Worm (Caenorhabditis elegans) whole organism, early embryonic: ENCODE results near the gene ada-2.

Experiments used
- B0310.2 ChIP-seq: sonication (generic microtip); optimal IDR thresholded peaks from 2 replicates; lab custom pipeline; 2016; ENCODE audit warnings: mild to moderate bottlenecking, missing genetic modification characterization, missing compliant biosample characterization
- F13C5.2 ChIP-seq: sonication (generic microtip); optimal IDR thresholded peaks from 2 replicates; lab custom pipeline; 2017; ENCODE audit warnings: mild to moderate bottlenecking, missing genetic modification characterization, inconsistent platforms, missing compliant biosample characterization
- aly-1 ChIP-seq: sonication (generic microtip); optimal IDR thresholded peaks from 2 replicates; lab custom pipeline; 2016; ENCODE audit warnings: missing genetic modification characterization, missing compliant biosample characterization
- ama-1 ChIP-seq: fragments of 150-350 bp; optimal IDR thresholded peaks from 2 replicates; lab custom pipeline; 2014
- ceh-13 ChIP-seq: fragments of 200-800 bp; sonication (Bioruptor generic); optimal IDR thresholded peaks from 2 replicates; lab custom pipeline; 2018; ENCODE audit warnings: mild to moderate bottlenecking, missing genetic modification characterization, missing compliant biosample characterization
- ceh-36 ChIP-seq: sonication (generic microtip); optimal IDR thresholded peaks from 2 replicates; lab custom pipeline; 2016; ENCODE audit warnings: missing genetic modification characterization, inconsistent platforms, missing compliant biosample characterization
- ets-7 ChIP-seq: sonication (generic microtip); optimal IDR thresholded peaks from 2 replicates; lab custom pipeline; 2016; ENCODE audit warnings: missing genotype, missing genetic modification characterization, missing compliant biosample characterization
- flt-1 ChIP-seq: fragments of 200-800 bp; sonication (Bioruptor generic); IDR thresholded peaks from 2 replicates; pipeline ENCODE4 v1.3.6; 2022; ENCODE audit warnings: missing genetic modification characterization, missing compliant biosample characterization
- hmbx-1 ChIP-seq: sonication (generic microtip); optimal IDR thresholded peaks from 2 replicates; lab custom pipeline; 2016; ENCODE audit warnings: mild to moderate bottlenecking, missing genetic modification characterization, missing compliant biosample characterization
- hmg-4 ChIP-seq: fragments of 200-800 bp; sonication (Bioruptor generic); optimal IDR thresholded peaks from 2 replicates; lab custom pipeline; 2018; ENCODE audit warnings: mild to moderate bottlenecking, missing genetic modification characterization, missing compliant biosample characterization
- hnd-1 ChIP-seq: sonication (generic microtip); optimal IDR thresholded peaks from 2 replicates; lab custom pipeline; 2016; ENCODE audit warnings: missing genetic modification characterization, missing compliant biosample characterization
- pes-1 ChIP-seq: fragments of 200-800 bp; sonication (Bioruptor generic); IDR thresholded peaks from 2 replicates; pipeline ENCODE4 v1.3.6; 2022; ENCODE audit warnings: missing genetic modification reagents, missing genetic modification characterization, missing compliant biosample characterization
- scrt-1 ChIP-seq: fragments of 200-800 bp; sonication (Bioruptor generic); IDR thresholded peaks from 2 replicates; pipeline ENCODE4 v1.3.6; 2022; ENCODE audit warnings: missing genetic modification characterization, missing compliant biosample characterization
- sea-1 ChIP-seq: fragments of 200-800 bp; sonication (Bioruptor generic); conservative IDR thresholded peaks from 2 replicates; pipeline ENCODE4 v1.3.6; 2022; ENCODE audit warnings: missing genetic modification characterization, missing compliant biosample characterization
- tbx-11 ChIP-seq: fragments of 200-800 bp; sonication (Bioruptor generic); IDR thresholded peaks from 2 replicates; pipeline ENCODE4 v1.3.6; 2022; ENCODE audit warnings: missing genetic modification characterization, missing compliant biosample characterization
- tbx-37 ChIP-seq: fragments of 200-800 bp; sonication (Bioruptor generic); conservative IDR thresholded peaks from 2 replicates; pipeline ENCODE4 v1.3.6; 2022; ENCODE audit warnings: missing genetic modification reagents, missing genetic modification characterization, missing compliant biosample characterization
- tra-4 ChIP-seq: sonication (generic microtip); optimal IDR thresholded peaks from 2 replicates; lab custom pipeline; 2017; ENCODE audit warnings: missing genetic modification characterization, missing compliant biosample characterization

The ada-2 gene

ce11 chrII:7239705-7240104, 12.4 kb upstream of the ada-2 start:
- no peak for TF ChIP-seq scrt-1 (GFP tag; lab: Robert Waterston, UW)
- TF ChIP-seq sea-1 (GFP tag; lab: Robert Waterston, UW) = no peak

DNA sequence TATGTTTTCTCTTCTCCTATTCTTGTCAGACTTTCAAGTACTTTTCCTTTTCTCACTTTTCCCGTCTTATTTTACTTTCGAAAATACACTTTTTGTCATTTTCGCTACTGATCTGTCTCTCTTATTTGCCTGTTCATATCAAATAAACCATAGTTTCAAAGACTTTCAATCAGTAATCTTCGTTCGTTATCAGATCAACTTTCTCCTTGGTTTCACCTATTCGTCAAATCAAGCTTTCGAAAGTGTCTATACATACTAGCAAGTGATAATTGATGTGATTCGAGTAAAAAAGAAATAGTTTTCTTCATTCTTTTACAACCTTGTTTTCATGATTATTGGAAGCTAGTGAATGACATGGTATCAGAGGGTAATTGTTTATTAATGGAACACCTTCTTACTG, 9.3 kb upstream of the ada-2 start:
- TF ChIP-seq tra-4 (tag; lab: Kevin White, UChicago) = no peak
- no peak for TF ChIP-seq pes-1 (GFP tag; lab: Robert Waterston, UW)
- TF ChIP-seq ceh-13 (GFP tag; lab: Kevin White, UChicago) = no peak
- TF ChIP-seq tbx-37 (GFP tag; lab: Robert Waterston, UW) = no peak
- no peak for TF ChIP-seq ceh-36 (tag; lab: Kevin White, UChicago)
- TF ChIP-seq hmbx-1 (tag; lab: Kevin White, UChicago) = no peak
- TF ChIP-seq hnd-1 = no peak
- no peak for TF ChIP-seq ets-7 (tag; lab: Kevin White, UChicago)
- no peak for TF ChIP-seq hmg-4
- no peak for TF ChIP-seq ama-1 (lab: Kevin White, UChicago)
- no peak for TF ChIP-seq scrt-1 (GFP tag; lab: Robert Waterston, UW)
- no peak for TF ChIP-seq aly-1 (tag; lab: Kevin White, UChicago)
- TF ChIP-seq sea-1 (GFP tag; lab: Robert Waterston, UW) = no peak
- no peak for TF ChIP-seq tbx-11 (GFP tag; lab: Robert Waterston, UW)
- no peak for TF ChIP-seq flt-1
- TF ChIP-seq F13C5.2 (tag; lab: Kevin White, UChicago) = no peak
- TF ChIP-seq B0310.2 (tag; lab: Kevin White, UChicago) = no peak

DNA sequence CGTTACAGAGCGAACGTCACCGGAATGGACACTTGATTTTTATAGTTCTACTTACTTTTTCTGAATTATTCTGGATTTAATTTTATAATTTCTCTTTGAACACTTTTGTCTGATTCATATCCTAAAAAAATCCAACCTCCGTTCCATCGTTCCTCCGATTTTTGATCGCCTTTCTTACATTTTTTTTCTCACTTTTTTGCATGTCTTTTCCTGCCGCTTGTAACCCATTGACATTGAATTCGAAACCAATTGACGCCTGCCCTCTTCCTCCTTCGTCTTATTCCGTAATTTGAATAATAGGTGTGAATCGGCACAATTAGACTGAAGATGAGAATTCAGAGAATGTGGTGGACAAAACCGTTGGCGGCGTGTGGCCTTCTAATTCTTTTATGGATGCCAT, 6.5 kb upstream of the ada-2 start, which contains the start of gene skpo-3:
TSS of gene skpo-3 (plus strand) at position 301 of the 400 bp plus-strand sequence.
- no peak for TF ChIP-seq ets-7 (tag; lab: Kevin White, UChicago)
- no peak for TF ChIP-seq B0310.2 (tag; lab: Kevin White, UChicago)
- TF ChIP-seq scrt-1 (GFP tag; lab: Robert Waterston, UW) = no peak
- no peak for TF ChIP-seq ceh-36 (tag; lab: Kevin White, UChicago)
- TF ChIP-seq F13C5.2 (tag; lab: Kevin White, UChicago) = no peak
- no peak for TF ChIP-seq ceh-13 (GFP tag; lab: Kevin White, UChicago)
- TF ChIP-seq hnd-1 = no peak

DNA sequence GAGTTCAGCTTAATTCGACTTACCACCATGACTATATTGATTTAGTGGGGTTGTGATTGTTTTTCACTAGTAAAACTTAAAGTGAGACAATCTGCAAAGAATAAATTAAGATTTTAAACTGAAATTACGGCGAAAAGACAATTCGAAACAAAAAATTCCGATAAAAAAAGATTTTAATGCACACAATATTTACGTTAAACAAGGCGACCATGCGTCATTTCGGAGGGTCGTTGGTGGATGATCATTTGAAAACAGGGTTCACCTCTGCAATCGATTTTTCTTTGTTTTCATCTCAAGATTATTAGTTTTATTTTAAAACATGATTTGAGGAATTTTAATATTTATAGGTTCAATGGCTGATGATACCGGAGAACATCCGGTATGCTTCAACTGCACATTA, 1.0 kb downstream of the ada-2 start, which contains the start of gene lsm-4:
TSS of gene lsm-4 (minus strand) at position 91 of the 400 bp plus-strand sequence.
- TF ChIP-seq hnd-1 (no peak), aly-1 (tag; lab: Kevin White, UChicago) (no peak), pes-1 (GFP tag; lab: Robert Waterston, UW) (no peak), ceh-36 (tag; lab: Kevin White, UChicago) (no peak), tbx-11 (GFP tag; lab: Robert Waterston, UW) (no peak), hmbx-1 (tag; lab: Kevin White, UChicago) (no peak), F13C5.2 (tag; lab: Kevin White, UChicago) (no peak), flt-1 (no peak), tra-4 (tag; lab: Kevin White, UChicago) (no peak), scrt-1 (GFP tag; lab: Robert Waterston, UW) (no peak), ets-7 (tag; lab: Kevin White, UChicago) (no peak), ceh-13 (GFP tag; lab: Kevin White, UChicago) (no peak), ama-1 (lab: Kevin White, UChicago) (no peak), tbx-37 (GFP tag; lab: Robert Waterston, UW) (no peak), hmg-4 (no peak), B0310.2 (tag; lab: Kevin White, UChicago) (no peak), sea-1 (GFP tag; lab: Robert Waterston, UW) (no peak)

DNA sequence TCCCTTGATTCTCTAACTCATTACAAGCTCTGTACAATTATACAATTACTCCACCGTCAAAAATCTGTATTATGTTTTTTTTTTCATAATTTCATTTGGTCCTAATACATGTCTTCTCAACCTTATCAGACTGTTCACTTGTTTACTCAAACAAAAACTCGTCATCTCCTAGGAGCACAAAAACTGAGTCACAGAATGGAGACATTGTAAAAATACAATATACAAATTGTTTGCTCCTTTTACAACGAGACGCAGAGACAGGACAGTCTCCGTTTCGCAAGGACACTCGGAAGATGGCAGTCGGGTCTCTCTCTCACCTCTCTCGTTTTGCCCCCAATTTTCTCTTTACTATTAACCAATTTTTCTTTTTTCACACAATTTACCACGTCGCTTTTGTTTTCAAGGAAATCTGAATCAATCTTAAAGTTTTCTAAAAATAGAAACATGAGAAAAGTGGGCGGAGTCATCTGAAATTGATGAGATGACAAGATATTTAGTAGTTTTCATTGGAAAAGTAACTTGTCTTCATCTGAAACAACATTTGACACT, 3.6 kb downstream of the ada-2 start, which contains the start of gene F32A5.8:
TSS of gene F32A5.8 (plus strand) at position 499 of the 549 bp plus-strand sequence.
- no peak for TF ChIP-seq tbx-11 (GFP tag; lab: Robert Waterston, UW)
- no peak for TF ChIP-seq ceh-36 (tag; lab: Kevin White, UChicago)
- no peak for TF ChIP-seq pes-1 (GFP tag; lab: Robert Waterston, UW)
- no peak for TF ChIP-seq F13C5.2 (tag; lab: Kevin White, UChicago)
- TF ChIP-seq B0310.2 (tag; lab: Kevin White, UChicago) = no peak
- no peak for TF ChIP-seq sea-1 (GFP tag; lab: Robert Waterston, UW)

DNA sequence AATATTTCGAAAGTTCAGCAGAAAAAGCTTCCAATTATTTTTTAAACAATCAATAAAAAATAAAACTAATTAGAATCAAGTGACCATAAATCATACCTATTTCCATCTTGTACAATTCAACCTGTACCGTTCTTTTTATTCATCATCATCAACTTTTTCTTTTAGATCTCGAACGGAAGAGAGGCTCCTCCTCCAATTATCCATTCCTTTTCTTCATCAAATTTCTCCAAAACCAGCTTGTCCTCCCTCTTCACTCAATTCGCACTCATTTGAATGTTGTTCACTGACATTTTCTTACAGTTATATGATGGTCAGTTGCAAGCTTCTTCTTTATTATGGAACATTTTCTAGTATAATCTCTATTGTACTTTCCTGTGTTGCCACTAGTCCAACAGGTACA, 9.8 kb downstream of the ada-2 start, which contains the start of gene C30G12.4:
TSS of gene C30G12.4 (plus strand) at position 301 of the 400 bp plus-strand sequence.
- TF ChIP-seq flt-1 (no peak), hmbx-1 (tag; lab: Kevin White, UChicago) (no peak), tbx-11 (GFP tag; lab: Robert Waterston, UW) (no peak), F13C5.2 (tag; lab: Kevin White, UChicago) (no peak), scrt-1 (GFP tag; lab: Robert Waterston, UW) (no peak), hnd-1 (no peak), ama-1 (lab: Kevin White, UChicago) (no peak)

- no peak for TF ChIP-seq ama-1 (lab: Kevin White, UChicago)
- no peak for TF ChIP-seq tra-4 (tag; lab: Kevin White, UChicago)
- TF ChIP-seq tbx-11 (GFP tag; lab: Robert Waterston, UW) = no peak
Measured at ce11 chrII:7264675-7265074, 12.6 kb downstream of the ada-2 start.

DNA sequence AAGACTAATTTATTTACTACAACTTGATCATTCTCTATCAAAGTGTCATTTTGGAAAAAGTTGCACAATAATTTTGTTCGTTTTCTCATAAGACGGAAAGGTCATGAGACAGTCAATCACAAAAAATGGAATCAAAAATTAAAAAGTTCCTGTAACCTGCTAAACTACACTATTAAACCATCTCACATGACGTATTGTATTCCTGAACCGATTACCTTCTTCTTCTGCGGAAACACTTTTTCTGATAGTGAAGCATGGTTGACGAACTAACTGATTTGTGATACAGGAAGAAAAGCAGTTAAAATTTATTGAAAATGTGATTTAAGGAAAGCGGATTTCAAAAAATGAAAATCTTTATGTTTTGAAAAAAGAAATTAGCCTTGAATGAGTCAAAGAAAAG, 17.7 kb downstream of the ada-2 start:
- no peak for TF ChIP-seq ceh-36 (tag; lab: Kevin White, UChicago)
- no peak for TF ChIP-seq ceh-13 (GFP tag; lab: Kevin White, UChicago)
- no peak for TF ChIP-seq hmg-4
- no peak for TF ChIP-seq ama-1 (lab: Kevin White, UChicago)
